Worm (Caenorhabditis elegans) whole organism, L4/young adult: Measurements from ENCODE around the gene Y47D7A.9.

Experiments used
- W03F9.2 ChIP-seq: fragments of 150-350 bp; optimal IDR thresholded peaks from 2 replicates; lab custom pipeline; 2014; ENCODE audit warnings: missing biosample characterization, missing genetic modification characterization
- dao-5 ChIP-seq: sonication (generic microtip); optimal IDR thresholded peaks from 2 replicates; lab custom pipeline; 2016; ENCODE audit warnings: missing genotype, missing genetic modification characterization, moderate library complexity, missing compliant biosample characterization
- him-1 ChIP-seq: sonication (generic microtip); optimal IDR thresholded peaks from 2 replicates; lab custom pipeline; 2016; ENCODE audit warnings: missing genotype, missing genetic modification reagents, missing genetic modification characterization, missing compliant biosample characterization

Y47D7A.9 gene

ce11 chrV:4421475-4421874 lies 2.3 kb downstream of the Y47D7A.9 start, which contains the start of gene skr-14:
skr-14 (minus strand) TSS chrV:4421575.
- no peak for TF ChIP-seq him-1 (tag; lab: Kevin White, UChicago)
- no peak for TF ChIP-seq dao-5 (tag; lab: Kevin White, UChicago)
- no peak for TF ChIP-seq W03F9.2 (tag; lab: Kevin White, UChicago)

ce11 chrV:4419767-4420322 lies 3.9 kb downstream of the Y47D7A.9 start, which contains the start of the genes Y47D7A.7 and Y47D7A.2:
Y47D7A.7 (minus strand) TSS chrV:4419867.
Y47D7A.2 (plus strand) TSS chrV:4420272.
- TF ChIP-seq W03F9.2 (tag; lab: Kevin White, UChicago), result no peak

DNA sequence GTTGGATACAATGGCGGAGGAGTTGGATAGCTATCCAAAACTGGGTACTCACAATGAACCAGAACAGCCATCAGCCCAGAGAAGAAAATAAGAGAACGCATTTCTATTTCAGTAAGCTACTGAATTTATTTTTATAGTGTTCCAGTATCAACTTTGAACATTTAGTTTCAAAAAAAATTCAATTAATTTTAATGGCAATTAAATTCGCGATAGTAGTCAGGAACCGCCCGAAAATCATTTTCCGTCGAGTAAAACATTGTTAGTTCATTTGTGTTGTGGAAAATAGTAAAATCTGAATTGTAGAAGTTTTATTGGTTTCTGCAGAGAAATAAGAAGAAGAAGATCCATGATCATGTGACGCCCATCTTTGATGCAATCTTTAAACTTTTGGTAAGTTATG lies 5.6 kb downstream of the Y47D7A.9 start, which contains the start of gene Y47D7A.6:
TSS of gene Y47D7A.6 (minus strand) at position 101 of the 400 bp plus-strand sequence.
- TF ChIP-seq him-1 (tag; lab: Kevin White, UChicago) (no peak), W03F9.2 (tag; lab: Kevin White, UChicago) (no peak), dao-5 (tag; lab: Kevin White, UChicago) (no peak)

- no peak for TF ChIP-seq dao-5 (tag; lab: Kevin White, UChicago)
- no peak for TF ChIP-seq him-1 (tag; lab: Kevin White, UChicago)
- no peak for TF ChIP-seq W03F9.2 (tag; lab: Kevin White, UChicago)
Measured at ce11 chrV:4416710-4417109, 7.0 kb downstream of the Y47D7A.9 start, which contains the start of gene Y47D7A.18. Y47D7A.18 (minus strand) TSS chrV:4416810.

ce11 chrV:4414613-4415071 lies 9.1 kb downstream of the Y47D7A.9 start, which contains the start of gene grl-5:
grl-5 (minus strand) TSS chrV:4414663.
- no peak for TF ChIP-seq dao-5 (tag; lab: Kevin White, UChicago)
- TF ChIP-seq him-1 (tag; lab: Kevin White, UChicago), result no peak
- no peak for TF ChIP-seq W03F9.2 (tag; lab: Kevin White, UChicago)

DNA sequence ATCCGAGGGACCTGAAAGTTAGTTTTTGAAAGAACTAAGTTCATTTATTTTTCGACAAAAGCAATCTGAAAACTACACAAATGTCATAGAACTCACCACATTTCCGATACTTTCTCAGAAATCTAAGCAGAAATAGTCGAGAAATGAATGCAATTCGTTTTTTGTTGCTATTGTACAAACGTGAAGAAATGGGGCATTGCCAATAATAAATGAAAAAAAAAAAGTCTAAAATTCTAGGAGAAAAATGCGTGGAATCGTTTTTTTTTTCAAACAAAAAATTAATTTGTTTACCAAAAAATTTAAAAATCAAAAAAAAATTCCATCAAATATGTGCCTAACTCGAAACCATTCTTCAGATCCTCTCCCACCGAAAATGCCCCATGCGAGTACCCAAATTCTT lies 12.0 kb downstream of the Y47D7A.9 start, which contains the start of gene Y47D7A.17:
TSS of gene Y47D7A.17 (minus strand) at position 101 of the 400 bp plus-strand sequence.
- TF ChIP-seq W03F9.2 (tag; lab: Kevin White, UChicago) (no peak), him-1 (tag; lab: Kevin White, UChicago) (no peak), dao-5 (tag; lab: Kevin White, UChicago) (no peak)

- TF ChIP-seq him-1 (tag; lab: Kevin White, UChicago), result no peak
- no peak for TF ChIP-seq dao-5 (tag; lab: Kevin White, UChicago)
- no peak for TF ChIP-seq W03F9.2 (tag; lab: Kevin White, UChicago)
Measured at ce11 chrV:4410643-4411042, 13.1 kb downstream of the Y47D7A.9 start, which contains the start of gene Y47D7A.3. Y47D7A.3 (plus strand) TSS chrV:4410943.

DNA sequence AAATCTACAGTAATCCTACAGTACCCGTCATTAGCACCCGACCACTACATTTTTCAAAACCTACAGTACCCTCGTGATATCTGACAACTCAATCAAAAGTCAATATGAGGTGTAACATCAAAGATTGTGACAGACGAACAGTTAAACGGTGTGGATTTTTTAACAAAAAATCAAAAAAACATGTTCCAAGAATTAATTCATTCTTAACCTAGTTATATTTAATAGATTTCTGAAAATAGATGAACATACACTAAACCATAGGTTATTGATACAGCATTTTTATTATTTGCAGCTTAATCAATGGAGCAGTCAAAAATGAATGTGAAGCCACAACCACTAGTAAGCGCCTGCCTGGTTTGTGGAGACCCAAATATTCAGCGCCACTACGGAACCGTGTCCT lies 16.2 kb downstream of the Y47D7A.9 start, which contains the start of gene nhr-118:
TSS of gene nhr-118 (plus strand) at position 301 of the 400 bp plus-strand sequence.
- TF ChIP-seq dao-5 (tag; lab: Kevin White, UChicago) (no peak), W03F9.2 (tag; lab: Kevin White, UChicago) (no peak), him-1 (tag; lab: Kevin White, UChicago) (no peak)

DNA sequence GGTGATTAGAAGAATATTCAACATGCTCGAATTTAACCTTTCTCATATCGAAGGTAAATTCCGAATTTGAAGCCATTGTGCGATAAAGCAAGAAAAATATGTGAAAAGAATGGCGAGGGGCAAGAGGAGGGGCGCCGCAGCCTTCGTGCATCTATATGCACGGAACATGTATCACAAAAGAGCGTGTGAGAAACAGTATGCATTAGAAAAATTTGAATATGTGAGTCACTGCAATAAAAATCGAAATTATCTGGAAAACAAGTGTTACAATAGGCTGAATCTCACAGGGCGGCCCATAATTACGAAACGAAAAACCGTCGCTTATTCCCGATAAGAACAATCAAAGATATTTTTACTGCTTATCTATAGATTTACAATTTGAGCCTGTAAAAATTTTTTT lies 21.9 kb downstream of the Y47D7A.9 start, which contains the start of gene F13A2.5:
TSS of gene F13A2.5 (minus strand) at position 101 of the 400 bp plus-strand sequence.
- TF ChIP-seq W03F9.2 (tag; lab: Kevin White, UChicago) (no peak), dao-5 (tag; lab: Kevin White, UChicago) (no peak), him-1 (tag; lab: Kevin White, UChicago) (no peak)

ce11 chrV:4400118-4400517 lies 23.6 kb downstream of the Y47D7A.9 start, which contains the start of gene F13A2.4:
F13A2.4 (minus strand) TSS chrV:4400218.
- TF ChIP-seq W03F9.2 (tag; lab: Kevin White, UChicago) (no peak), him-1 (tag; lab: Kevin White, UChicago) (no peak), dao-5 (tag; lab: Kevin White, UChicago) (no peak)

- TF ChIP-seq W03F9.2 (tag; lab: Kevin White, UChicago), result no peak
- no peak for TF ChIP-seq dao-5 (tag; lab: Kevin White, UChicago)
- TF ChIP-seq him-1 (tag; lab: Kevin White, UChicago), result no peak
Measured at ce11 chrV:4398884-4399283, 24.9 kb downstream of the Y47D7A.9 start.

- no peak for TF ChIP-seq him-1 (tag; lab: Kevin White, UChicago)
- TF ChIP-seq dao-5 (tag; lab: Kevin White, UChicago), result no peak
Measured at ce11 chrV:4398127-4398526, 25.6 kb downstream of the Y47D7A.9 start.

- no peak for TF ChIP-seq him-1 (tag; lab: Kevin White, UChicago)
- TF ChIP-seq W03F9.2 (tag; lab: Kevin White, UChicago), result no peak
- TF ChIP-seq dao-5 (tag; lab: Kevin White, UChicago), result no peak
Measured at ce11 chrV:4396257-4396656, 27.5 kb downstream of the Y47D7A.9 start, which contains the start of gene F13A2.3. F13A2.3 (minus strand) TSS chrV:4396357.
